Fruit fly (Drosophila melanogaster): ENCODE data around the gene hb.

The hb gene

dm6 chr3R:8642376-8642966 is 55.2 kb downstream of the hb start (continued):
- TF ChIP-seq HLH4C (GFP tag; IDR thresholded peaks at IDR 0.05; ENCODE audit: partially characterized antibody) (peak; percentile 58), CG7786 (GFP tag; optimal IDR thresholded peaks at IDR 0.05) (no peak), cato (GFP tag; optimal IDR thresholded peaks at IDR 0.05; ENCODE audit: borderline replicate concordance) (no peak), Hmx (GFP tag; optimal IDR thresholded peaks at IDR 0.05) (no peak), Kr (GFP tag; optimal IDR thresholded peaks at IDR 0.05) (no peak), sens-2 (GFP tag; IDR thresholded peaks at IDR 0.05) (0 out of 2 replicates have a peak, but pooled peaks have one; percentile 16), CG12104 (GFP tag; optimal IDR thresholded peaks at IDR 0.05) (no peak), zfh2 (GFP tag; optimal IDR thresholded peaks at IDR 0.05) (no peak), CG11695 (GFP tag; IDR thresholded peaks at IDR 0.05) (no peak), chinmo (GFP tag; IDR thresholded peaks at IDR 0.05; ENCODE audit: partially characterized antibody) (0 out of 4 replicates have a peak, but pooled peaks have one; percentile 17), tio (GFP tag; optimal IDR thresholded peaks at IDR 0.05) (no peak), CG13775 (GFP tag; optimal IDR thresholded peaks at IDR 0.05) (no peak), exex (tag; optimal IDR thresholded peaks at IDR 0.05) (peak; percentile 75), knrl (GFP tag; IDR thresholded peaks at IDR 0.05; ENCODE audit: partially characterized antibody) (peak; percentile 49; the same call in 2 of the 3 replicates), CG2678 (tag; optimal IDR thresholded peaks at IDR 0.05) (peak; percentile 9), CG4854 (GFP tag; optimal IDR thresholded peaks at IDR 0.05) (no peak), pfk (GFP tag; optimal IDR thresholded peaks at IDR 0.05) (no peak), Xrp1 (GFP tag; IDR thresholded peaks at IDR 0.05) (0 out of 2 replicates have a peak, but pooled peaks have one; percentile 11), HHEX (GFP tag; optimal IDR thresholded peaks at IDR 0.05) (no peak), abd-A (tag; optimal IDR thresholded peaks at IDR 0.05) (no peak), Ets97D (GFP tag; optimal IDR thresholded peaks at IDR 0.05) (no peak), Mes4 (GFP tag; optimal IDR thresholded peaks at IDR 0.05) (no peak), CG18476 (GFP tag; optimal IDR thresholded peaks at IDR 0.05) (no peak), CG14710 (tag; optimal IDR thresholded peaks at IDR 0.05) (no peak), pan (optimal IDR thresholded peaks at IDR 0.05) (no peak), pan (GFP tag; optimal IDR thresholded peaks at IDR 0.05 in 1 of 2, IDR thresholded peaks at IDR 0.05 in 1 of 2) (no peak), fu2 (GFP tag; optimal IDR thresholded peaks at IDR 0.05) (no peak), lbe (GFP tag; optimal IDR thresholded peaks at IDR 0.05) (no peak), CG34224 (GFP tag; IDR thresholded peaks at IDR 0.05; ENCODE audit: partially characterized antibody) (peak; percentile 63; the same call in 2 of the 3 replicates), Hsf (GFP tag; optimal IDR thresholded peaks at IDR 0.05) (no peak)

Data from whole organism, embryonic.